Fruit fly (Drosophila melanogaster) whole organism, embryonic: ENCODE data around the gene Prat.

Experiments
- Abd-B ChIP-seq: fragments of 200-800 bp; sonication (Bioruptor generic); optimal IDR thresholded peaks from 2 replicates; lab custom pipeline; 2018; ENCODE audit warnings: missing biosample characterization, mild to moderate bottlenecking, missing genetic modification characterization, moderate library complexity
- Ada2b ChIP-seq: fragments of 200-800 bp; sonication (Bioruptor generic); IDR thresholded peaks from 2 replicates; pipeline ENCODE4 v1.3.6; 2022; ENCODE audit warnings: missing biosample characterization, missing genetic modification characterization
- Asciz ChIP-seq: fragments of 200-800 bp; sonication (Bioruptor generic); optimal IDR thresholded peaks from 2 replicates; lab custom pipeline; 2017; ENCODE audit warnings: missing biosample characterization, mild to moderate bottlenecking, missing genetic modification characterization, missing genetic modification reagents
- Atf3 ChIP-seq: fragments of 200-800 bp; sonication (Bioruptor generic); optimal IDR thresholded peaks from 3 replicates; lab custom pipeline; 2016; ENCODE audit warnings: missing biosample characterization, missing genetic modification characterization
- CG10366 ChIP-seq: fragments of 200-800 bp; sonication (Bioruptor generic); IDR thresholded peaks from 2 replicates; pipeline ENCODE4 v1.3.6; 2022; ENCODE audit warnings: missing biosample characterization, missing genetic modification characterization
- CG10462 ChIP-seq: fragments of 200-800 bp; sonication (Bioruptor generic); optimal IDR thresholded peaks from 2 replicates; lab custom pipeline; 2016; ENCODE audit warnings: missing biosample characterization, missing genetic modification characterization
- CG10959 ChIP-seq: fragments of 200-800 bp; sonication (Bioruptor generic); IDR thresholded peaks from 2 replicates; pipeline ENCODE4 v1.3.6; 2022; ENCODE audit warnings: missing biosample characterization, missing genetic modification characterization
- CG11247 ChIP-seq: fragments of 200-800 bp; sonication (Bioruptor generic); IDR thresholded peaks from 2 replicates; pipeline ENCODE4 v1.3.6; 2022; ENCODE audit warnings: missing biosample characterization, missing genetic modification characterization
- CG11398 ChIP-seq: fragments of 200-800 bp; sonication (Bioruptor generic); optimal IDR thresholded peaks from 2 replicates; lab custom pipeline; 2016; ENCODE audit warnings: missing biosample characterization, missing genetic modification characterization
- CG11695 ChIP-seq: fragments of 200-800 bp; sonication (Bioruptor generic); IDR thresholded peaks from 3 replicates; pipeline ENCODE4 v1.3.6; 2022; ENCODE audit warnings: missing biosample characterization, missing genetic modification characterization
- CG11723 ChIP-seq: fragments of 200-800 bp; sonication (Bioruptor generic); optimal IDR thresholded peaks from 2 replicates; lab custom pipeline; 2017; ENCODE audit warnings: missing biosample characterization, mild to moderate bottlenecking, missing genetic modification characterization
- CG13123 ChIP-seq: fragments of 200-800 bp; sonication (Bioruptor generic); optimal IDR thresholded peaks from 2 replicates; lab custom pipeline; 2016; ENCODE audit warnings: missing biosample characterization, missing genetic modification characterization
- CG1603 ChIP-seq: fragments of 200-800 bp; sonication (Bioruptor generic); optimal IDR thresholded peaks from 2 replicates; lab custom pipeline; 2019; ENCODE audit warnings: missing biosample characterization, mild to moderate bottlenecking, missing genetic modification characterization, moderate library complexity
- CG1792 ChIP-seq: fragments of 200-800 bp; sonication (Bioruptor generic); optimal IDR thresholded peaks from 2 replicates; lab custom pipeline; 2016; ENCODE audit warnings: missing biosample characterization, missing genetic modification characterization
- CG1832 ChIP-seq: fragments of 200-800 bp; sonication (Bioruptor generic); optimal IDR thresholded peaks from 2 replicates; lab custom pipeline; 2017; ENCODE audit warnings: missing biosample characterization, mild to moderate bottlenecking, missing genetic modification characterization, inconsistent platforms
- CG18619 ChIP-seq: fragments of 200-800 bp; sonication (Bioruptor generic); optimal IDR thresholded peaks from 3 replicates; lab custom pipeline; 2017; ENCODE audit warnings: missing biosample characterization, mild to moderate bottlenecking, missing genetic modification characterization
- CG2202 ChIP-seq: fragments of 200-800 bp; sonication (Bioruptor generic); optimal IDR thresholded peaks from 2 replicates; lab custom pipeline; 2018; ENCODE audit warnings: missing biosample characterization, mild to moderate bottlenecking, missing genetic modification characterization
- CG30020 ChIP-seq: fragments of 200-800 bp; optimal IDR thresholded peaks from 2 replicates; lab custom pipeline; 2019; ENCODE audit warnings: missing biosample characterization, mild to moderate bottlenecking, missing genetic modification characterization, moderate library complexity
- CG31441 ChIP-seq: fragments of 200-800 bp; sonication (Bioruptor generic); IDR thresholded peaks from 2 replicates; pipeline ENCODE4 v1.3.6; 2022; ENCODE audit warnings: missing biosample characterization, missing genetic modification characterization
- CG5180 ChIP-seq: fragments of 200-800 bp; sonication (Bioruptor generic); optimal IDR thresholded peaks from 3 replicates; lab custom pipeline; 2017; ENCODE audit warnings: missing biosample characterization, missing genetic modification characterization, mild to moderate bottlenecking, moderate library complexity, missing genetic modification reagents
- CG5953 ChIP-seq: fragments of 200-800 bp; sonication (Bioruptor generic); IDR thresholded peaks from 2 replicates; pipeline ENCODE4 v1.3.6; 2022; ENCODE audit warnings: missing biosample characterization, missing genetic modification characterization
- CG6254 ChIP-seq: fragments of 200-800 bp; sonication (Bioruptor generic); optimal IDR thresholded peaks from 3 replicates; lab custom pipeline; 2017; ENCODE audit warnings: mild to moderate bottlenecking, missing biosample characterization, missing genetic modification reagents, missing genetic modification characterization
- CG6854 ChIP-seq: fragments of 200-800 bp; sonication (Bioruptor generic); optimal IDR thresholded peaks from 3 replicates; lab custom pipeline; 2017; ENCODE audit warnings: missing biosample characterization, mild to moderate bottlenecking, missing genetic modification characterization
- CG8290 ChIP-seq, 3 experiments: fragments of 200-800 bp; sonication (Bioruptor generic); optimal IDR thresholded peaks; 2 replicates each; lab custom pipeline; 2016 to 2019; ENCODE audit warnings: missing biosample characterization in 3 of 3, missing genetic modification characterization in 3 of 3, mild to moderate bottlenecking in 2 of 3, moderate library complexity in 1 of 3
- CG8944 ChIP-seq: fragments of 200-800 bp; sonication (Bioruptor generic); optimal IDR thresholded peaks from 3 replicates; lab custom pipeline; 2016; ENCODE audit warnings: missing biosample characterization, missing genetic modification characterization
- CG9215 ChIP-seq: fragments of 200-800 bp; sonication (Bioruptor generic); IDR thresholded peaks from 2 replicates; pipeline ENCODE4 v1.3.6; 2022; ENCODE audit warnings: missing biosample characterization, missing genetic modification characterization
- CG9876 ChIP-seq: fragments of 200-800 bp; sonication (Bioruptor generic); optimal IDR thresholded peaks from 2 replicates; lab custom pipeline; 2016; ENCODE audit warnings: missing biosample characterization, missing genetic modification characterization
- HLH54F ChIP-seq: fragments of 200-800 bp; sonication (Bioruptor generic); optimal IDR thresholded peaks from 3 replicates; lab custom pipeline; 2016; ENCODE audit warnings: missing biosample characterization, missing genetic modification characterization
- Lhr ChIP-seq: fragments of 200-800 bp; sonication (Bioruptor generic); optimal IDR thresholded peaks from 3 replicates; lab custom pipeline; 2017; ENCODE audit warnings: mild to moderate bottlenecking, missing biosample characterization, missing genetic modification reagents, missing genetic modification characterization
- Mes4 ChIP-seq: fragments of 200-800 bp; sonication (Bioruptor generic); optimal IDR thresholded peaks from 2 replicates; lab custom pipeline; 2016; ENCODE audit warnings: missing biosample characterization, missing genetic modification characterization
- NC2α ChIP-seq: fragments of 200-800 bp; sonication (Bioruptor generic); optimal IDR thresholded peaks from 2 replicates; lab custom pipeline; 2016; ENCODE audit warnings: missing biosample characterization, missing genetic modification characterization
- Nf-YC ChIP-seq: fragments of 200-800 bp; optimal IDR thresholded peaks from 3 replicates; lab custom pipeline; 2019; ENCODE audit warnings: missing biosample characterization, mild to moderate bottlenecking, missing genetic modification characterization, moderate library complexity
- Poxn ChIP-seq: fragments of 200-800 bp; sonication (Bioruptor generic); IDR thresholded peaks from 2 replicates; pipeline ENCODE4 v1.3.6; 2022; ENCODE audit warnings: missing biosample characterization, missing genetic modification characterization
- Ssrp ChIP-seq: fragments of 200-800 bp; sonication (Bioruptor generic); optimal IDR thresholded peaks from 2 replicates; lab custom pipeline; 2018; ENCODE audit warnings: missing biosample characterization, mild to moderate bottlenecking, missing genetic modification characterization, moderate library complexity
- chm ChIP-seq: fragments of 200-800 bp; sonication (Bioruptor generic); IDR thresholded peaks from 2 replicates; pipeline ENCODE4 v1.3.6; 2022; ENCODE audit warnings: missing biosample characterization, missing genetic modification characterization
- dmrt99B ChIP-seq: fragments of 200-800 bp; sonication (Bioruptor generic); optimal IDR thresholded peaks from 2 replicates; lab custom pipeline; 2018; ENCODE audit warnings: missing biosample characterization, mild to moderate bottlenecking, missing genetic modification characterization, moderate library complexity
- esg ChIP-seq: fragments of 200-800 bp; sonication (Bioruptor generic); conservative IDR thresholded peaks from 2 replicates; pipeline ENCODE4 v1.3.6; 2022; ENCODE audit warnings: missing biosample characterization, missing genetic modification characterization
- gcm2 ChIP-seq: fragments of 200-800 bp; sonication (Bioruptor generic); optimal IDR thresholded peaks from 2 replicates; lab custom pipeline; 2016; ENCODE audit warnings: missing biosample characterization, missing genetic modification characterization
- hkb ChIP-seq, 2 experiments: fragments of 200-800 bp in 1 of 2; fragments of >200 bp in 1 of 2; sonication (Bioruptor generic) in 1 of 2; IDR thresholded peaks in 1 of 2; optimal IDR thresholded peaks in 1 of 2; 2 replicates each; pipeline versions ENCODE4 v1.3.6 to Lab custom; 2017 to 2022; ENCODE audit warnings: missing biosample characterization in 1 of 2, missing genetic modification characterization in 1 of 2
- hth ChIP-seq: fragments of >200 bp; optimal IDR thresholded peaks from 2 replicates; lab custom pipeline; 2017; ENCODE audit warnings: inconsistent platforms
- ind ChIP-seq: fragments of 200-800 bp; sonication (Bioruptor generic); optimal IDR thresholded peaks from 3 replicates; lab custom pipeline; 2016; ENCODE audit warnings: missing biosample characterization, missing genetic modification characterization
- luna ChIP-seq: fragments of 200-800 bp; sonication (Bioruptor generic); optimal IDR thresholded peaks from 2 replicates; lab custom pipeline; 2016; ENCODE audit warnings: missing biosample characterization, missing genetic modification characterization
- oc ChIP-seq: fragments of 200-800 bp; sonication (Bioruptor generic); optimal IDR thresholded peaks from 2 replicates; lab custom pipeline; 2018; ENCODE audit warnings: missing biosample characterization, mild to moderate bottlenecking, missing genetic modification characterization, moderate library complexity
- odd ChIP-seq: fragments of 200-800 bp; sonication (Bioruptor generic); optimal IDR thresholded peaks from 2 replicates; lab custom pipeline; 2017; ENCODE audit warnings: missing biosample characterization, mild to moderate bottlenecking, missing genetic modification characterization
- p53 ChIP-seq: fragments of 200-800 bp; sonication (Bioruptor generic); optimal IDR thresholded peaks from 2 replicates; lab custom pipeline; 2016; ENCODE audit warnings: missing biosample characterization, missing genetic modification characterization
- sisA ChIP-seq: fragments of 200-800 bp; sonication (Bioruptor generic); IDR thresholded peaks from 2 replicates; pipeline ENCODE4 v1.3.6; 2022; ENCODE audit warnings: missing biosample characterization, missing genetic modification characterization
- slou ChIP-seq: fragments of 200-800 bp; sonication (Bioruptor generic); optimal IDR thresholded peaks from 3 replicates; lab custom pipeline; 2016; ENCODE audit warnings: missing biosample characterization, missing genetic modification characterization
- sna ChIP-seq: fragments of 200-800 bp; sonication (Bioruptor generic); IDR thresholded peaks from 2 replicates; pipeline ENCODE4 v1.3.6; 2022; ENCODE audit warnings: missing biosample characterization, missing genetic modification characterization; ENCODE audit not compliant: partially characterized antibody
- zfh2 ChIP-seq: fragments of 200-800 bp; sonication (Bioruptor generic); optimal IDR thresholded peaks from 2 replicates; lab custom pipeline; 2016; ENCODE audit warnings: missing biosample characterization, missing genetic modification characterization

Prat gene

dm6 chr3R:7892246-7893000, 19.2 kb downstream of the Prat start (continued):
- TF ChIP-seq hkb (optimal IDR thresholded peaks at IDR 0.05; lab: Kevin White, UChicago) = no peak
- peak; percentile 51 for TF ChIP-seq hkb (GFP tag; IDR thresholded peaks at IDR 0.05; lab: Robert Waterston, UW)
- no peak for TF ChIP-seq Nf-YC (tag; lab: Kevin White, UChicago)
- TF ChIP-seq CG10462 (GFP tag; lab: Kevin White, UChicago) = no peak
- no peak for TF ChIP-seq Atf3 (GFP tag; lab: Kevin White, UChicago)
- no peak for TF ChIP-seq CG11723 (GFP tag; lab: Kevin White, UChicago)
- TF ChIP-seq CG6254 (GFP tag; lab: Kevin White, UChicago) = no peak
- TF ChIP-seq zfh2 (GFP tag; lab: Kevin White, UChicago) = peak; percentile 47
- 0 out of 2 replicates have a peak, but pooled peaks have one; percentile 16 for TF ChIP-seq CG31441
- peak; percentile 48; the same call in 1 of the 2 replicates for TF ChIP-seq CG9215
- peak; percentile 15; the same call in 1 of the 2 replicates for TF ChIP-seq esg (GFP tag; lab: Robert Waterston, UW)
- peak; percentile 48 for TF ChIP-seq dmrt99B (tag; lab: Kevin White, UChicago)
- TF ChIP-seq odd (GFP tag; lab: Kevin White, UChicago) = peak; percentile 36
- no peak for TF ChIP-seq Asciz (GFP tag; lab: Kevin White, UChicago)
- TF ChIP-seq sisA = peak; percentile 54; the same call in 1 of the 2 replicates
- no peak for TF ChIP-seq NC2α
- no peak for TF ChIP-seq Lhr
- TF ChIP-seq CG8944 (GFP tag; lab: Kevin White, UChicago) = no peak
- no peak for TF ChIP-seq Mes4 (GFP tag; lab: Kevin White, UChicago)
- peak; percentile 15; the same call in 1 of the 2 replicates for TF ChIP-seq CG11247 (GFP tag; lab: Robert Waterston, UW)
- no peak for TF ChIP-seq Poxn (GFP tag; lab: Robert Waterston, UW)
- TF ChIP-seq luna = no peak
- no peak for TF ChIP-seq oc (tag; lab: Kevin White, UChicago)
- no peak for TF ChIP-seq sna (GFP tag; lab: Robert Waterston, UW)
- TF ChIP-seq CG2202 (tag; lab: Kevin White, UChicago) = no peak
- no peak for TF ChIP-seq hth
- no peak for TF ChIP-seq Abd-B
- TF ChIP-seq Ssrp (tag; lab: Kevin White, UChicago) = no peak
- no peak for TF ChIP-seq CG5953
- peak; percentile 49 for TF ChIP-seq ind (GFP tag; lab: Kevin White, UChicago)
- peak; percentile 38 for TF ChIP-seq CG18619 (GFP tag; lab: Kevin White, UChicago)
- no peak for TF ChIP-seq CG1832 (GFP tag; lab: Kevin White, UChicago)
- no peak for TF ChIP-seq CG1792 (GFP tag; lab: Kevin White, UChicago)
- peak; percentile 61 for TF ChIP-seq Ada2b (GFP tag; lab: Robert Waterston, UW)
- 0 out of 2 replicates have a peak, but pooled peaks have one; percentile 31 for TF ChIP-seq chm (GFP tag; lab: Robert Waterston, UW)
- TF ChIP-seq CG1603 = peak; percentile 23
- TF ChIP-seq CG10959 (GFP tag; lab: Robert Waterston, UW) = no peak
- peak; percentile 55 for TF ChIP-seq CG6854 (GFP tag; lab: Kevin White, UChicago)
- no peak for TF ChIP-seq CG9876 (GFP tag; lab: Kevin White, UChicago)
- TF ChIP-seq gcm2 (GFP tag; lab: Kevin White, UChicago) = no peak
- TF ChIP-seq CG30020 = no peak
- TF ChIP-seq slou = no peak
- TF ChIP-seq CG10366 = peak; percentile 55
- no peak for TF ChIP-seq CG13123 (GFP tag; lab: Kevin White, UChicago)
- TF ChIP-seq CG8290 (GFP tag; optimal IDR thresholded peaks at IDR 0.05; lab: Kevin White, UChicago) = no peak
- peak; percentile 29 to 52 for TF ChIP-seq CG8290 (tag; optimal IDR thresholded peaks at IDR 0.05; lab: Kevin White, UChicago)
- no peak for TF ChIP-seq p53 (GFP tag; lab: Kevin White, UChicago)
- no peak for TF ChIP-seq CG11398 (GFP tag; lab: Kevin White, UChicago)
- no peak for TF ChIP-seq CG5180
- no peak for TF ChIP-seq HLH54F (GFP tag; lab: Kevin White, UChicago)
- TF ChIP-seq CG11695 (GFP tag; lab: Robert Waterston, UW) = no peak
